Fruit fly (Drosophila melanogaster) whole organism, prepupa: ENCODE results near the gene Nmd3.
A peak's percentile ranks its signal among the peaks of the same experiment; 100 is the strongest.

Experiments used
- Blimp-1 ChIP-seq: fragments of 200-800 bp; sonication (Bioruptor generic); optimal IDR thresholded peaks from 3 replicates; lab custom pipeline; 2017; ENCODE audit warnings: missing biosample characterization, missing genetic modification characterization, mild to moderate bottlenecking, moderate library complexity, missing genetic modification reagents
- CG10631 ChIP-seq: fragments of 200-800 bp; sonication (Bioruptor generic); optimal IDR thresholded peaks from 2 replicates; lab custom pipeline; 2016; ENCODE audit warnings: missing biosample characterization, missing genetic modification characterization
- CG10669 ChIP-seq: fragments of 200-800 bp; sonication (Bioruptor generic); optimal IDR thresholded peaks from 3 replicates; lab custom pipeline; 2018; ENCODE audit warnings: missing biosample characterization, mild to moderate bottlenecking, missing genetic modification characterization, moderate library complexity
- CG11294 ChIP-seq: fragments of 200-800 bp; sonication (Bioruptor generic); IDR thresholded peaks from 2 replicates; pipeline ENCODE4 v1.3.6; 2022; ENCODE audit warnings: missing biosample characterization, missing genetic modification characterization
- CG11762 ChIP-seq: fragments of 200-800 bp; sonication (Bioruptor generic); optimal IDR thresholded peaks from 3 replicates; lab custom pipeline; 2016; ENCODE audit warnings: missing biosample characterization, missing genetic modification characterization; ENCODE audit not compliant: insufficient read depth
- CG15336 ChIP-seq: fragments of 200-800 bp; sonication (Bioruptor generic); IDR thresholded peaks from 2 replicates; pipeline ENCODE4 v1.3.6; 2022; ENCODE audit warnings: missing biosample characterization, missing genetic modification characterization
- CG1621 ChIP-seq: fragments of 200-800 bp; sonication (Bioruptor generic); optimal IDR thresholded peaks from 3 replicates; lab custom pipeline; 2018; ENCODE audit warnings: missing biosample characterization, mild to moderate bottlenecking, missing genetic modification characterization
- CG16779 ChIP-seq: fragments of 200-800 bp; sonication (Bioruptor generic); optimal IDR thresholded peaks from 3 replicates; lab custom pipeline; 2017; ENCODE audit warnings: missing biosample characterization, mild to moderate bottlenecking, missing genetic modification characterization
- CG3032 ChIP-seq: fragments of 200-800 bp; optimal IDR thresholded peaks from 2 replicates; lab custom pipeline; 2019; ENCODE audit warnings: missing biosample characterization, mild to moderate bottlenecking, missing genetic modification characterization, moderate library complexity
- CG32006 ChIP-seq: fragments of 200-800 bp; sonication (Bioruptor generic); optimal IDR thresholded peaks from 3 replicates; lab custom pipeline; 2017; ENCODE audit warnings: missing biosample characterization, mild to moderate bottlenecking, missing genetic modification characterization
- CG34406 ChIP-seq: fragments of 200-800 bp; sonication (Bioruptor generic); optimal IDR thresholded peaks from 3 replicates; lab custom pipeline; 2016; ENCODE audit warnings: missing biosample characterization, missing genetic modification characterization
- CG3919 ChIP-seq: fragments of 200-800 bp; sonication (Bioruptor generic); optimal IDR thresholded peaks from 3 replicates; lab custom pipeline; 2016; ENCODE audit warnings: missing biosample characterization, missing genetic modification characterization
- CG4318 ChIP-seq: fragments of 200-800 bp; sonication (Bioruptor generic); optimal IDR thresholded peaks from 3 replicates; lab custom pipeline; 2017; ENCODE audit warnings: missing biosample characterization, mild to moderate bottlenecking, missing genetic modification characterization
- CG6163 ChIP-seq: fragments of 200-800 bp; sonication (Bioruptor generic); IDR thresholded peaks from 3 replicates; pipeline ENCODE4 v1.3.6; 2022; ENCODE audit warnings: missing biosample characterization, missing genetic modification characterization
- CG6276 ChIP-seq: fragments of 200-800 bp; sonication (Bioruptor generic); optimal IDR thresholded peaks from 2 replicates; lab custom pipeline; 2017; ENCODE audit warnings: missing biosample characterization, mild to moderate bottlenecking, missing genetic modification characterization
- CG6792 ChIP-seq: fragments of 200-800 bp; sonication (Bioruptor generic); optimal IDR thresholded peaks from 3 replicates; lab custom pipeline; 2016; ENCODE audit warnings: missing biosample characterization, missing genetic modification characterization
- CG6808 ChIP-seq: fragments of 200-800 bp; sonication (Bioruptor generic); optimal IDR thresholded peaks from 3 replicates; lab custom pipeline; 2017; ENCODE audit warnings: missing biosample characterization, missing genetic modification characterization, mild to moderate bottlenecking, moderate library complexity, missing genetic modification reagents
- CG7368 ChIP-seq: fragments of 200-800 bp; sonication (Bioruptor generic); optimal IDR thresholded peaks from 3 replicates; lab custom pipeline; 2016; ENCODE audit warnings: missing biosample characterization, missing genetic modification characterization
- CG8119 ChIP-seq: fragments of 200-800 bp; sonication (Bioruptor generic); IDR thresholded peaks from 3 replicates; pipeline ENCODE4 v1.3.6; 2022; ENCODE audit warnings: missing biosample characterization, missing genetic modification characterization
- CG8319 ChIP-seq: fragments of 200-800 bp; sonication (Bioruptor generic); optimal IDR thresholded peaks from 3 replicates; lab custom pipeline; 2016; ENCODE audit warnings: missing biosample characterization, missing genetic modification characterization
- CG8632 ChIP-seq: fragments of 200-800 bp; sonication (Bioruptor generic); optimal IDR thresholded peaks from 3 replicates; lab custom pipeline; 2016; ENCODE audit warnings: missing biosample characterization, missing genetic modification characterization
- Eip75B ChIP-seq: fragments of 200-800 bp; sonication (Bioruptor generic); optimal IDR thresholded peaks from 3 replicates; lab custom pipeline; 2016; ENCODE audit warnings: missing biosample characterization, missing genetic modification characterization
- Eip78C ChIP-seq: fragments of 200-800 bp; sonication (Bioruptor generic); peaks from one replicate; lab custom pipeline; 2016; ENCODE audit warnings: missing biosample characterization, missing genetic modification characterization
- Eip93F ChIP-seq: fragments of 200-800 bp; sonication (Bioruptor generic); optimal IDR thresholded peaks from 2 replicates; lab custom pipeline; 2016; ENCODE audit warnings: missing biosample characterization, mild to moderate bottlenecking, missing genetic modification characterization
- Ets21C ChIP-seq: fragments of 200-800 bp; sonication (Bioruptor generic); optimal IDR thresholded peaks from 3 replicates; lab custom pipeline; 2016; ENCODE audit warnings: missing biosample characterization, missing genetic modification characterization
- Ets96B ChIP-seq: fragments of 200-800 bp; optimal IDR thresholded peaks from 2 replicates; lab custom pipeline; 2019; ENCODE audit warnings: missing biosample characterization, mild to moderate bottlenecking, missing genetic modification characterization, moderate library complexity
- Hr39 ChIP-seq: fragments of 200-800 bp; sonication (Bioruptor generic); optimal IDR thresholded peaks from 2 replicates; lab custom pipeline; 2016; ENCODE audit warnings: missing biosample characterization, missing genetic modification characterization
- Hr4 ChIP-seq: fragments of 200-800 bp; sonication (Bioruptor generic); optimal IDR thresholded peaks from 3 replicates; lab custom pipeline; 2016; ENCODE audit warnings: missing biosample characterization, missing genetic modification characterization
- Lpt ChIP-seq: fragments of 200-800 bp; sonication (Bioruptor generic); optimal IDR thresholded peaks from 3 replicates; lab custom pipeline; 2016; ENCODE audit warnings: missing biosample characterization, missing genetic modification characterization
- Met ChIP-seq: fragments of 200-800 bp; sonication (Bioruptor generic); optimal IDR thresholded peaks from 3 replicates; lab custom pipeline; 2016; ENCODE audit warnings: missing biosample characterization, missing genetic modification characterization
- OdsH ChIP-seq: fragments of 200-800 bp; sonication (Bioruptor generic); optimal IDR thresholded peaks from 3 replicates; lab custom pipeline; 2016; ENCODE audit warnings: missing biosample characterization, missing genetic modification characterization
- Sox14 ChIP-seq: fragments of 200-800 bp; sonication (Bioruptor generic); optimal IDR thresholded peaks from 3 replicates; lab custom pipeline; 2016; ENCODE audit warnings: missing biosample characterization, missing genetic modification characterization
- Sox15 ChIP-seq: fragments of 200-800 bp; sonication (Bioruptor generic); optimal IDR thresholded peaks from 3 replicates; lab custom pipeline; 2016; ENCODE audit warnings: missing biosample characterization, missing genetic modification characterization
- achi ChIP-seq: fragments of 200-800 bp; sonication (Bioruptor generic); optimal IDR thresholded peaks from 3 replicates; lab custom pipeline; 2016; ENCODE audit warnings: missing biosample characterization, missing genetic modification characterization
- acj6 ChIP-seq: fragments of 200-800 bp; sonication (Bioruptor generic); optimal IDR thresholded peaks from 3 replicates; lab custom pipeline; 2016; ENCODE audit warnings: missing biosample characterization, missing genetic modification characterization
- dac ChIP-seq: fragments of 200-800 bp; sonication (Bioruptor generic); optimal IDR thresholded peaks from 2 replicates; lab custom pipeline; 2017; ENCODE audit warnings: missing biosample characterization, mild to moderate bottlenecking, missing genetic modification characterization
- dsx ChIP-seq: fragments of 200-800 bp; optimal IDR thresholded peaks from 3 replicates; lab custom pipeline; 2019; ENCODE audit warnings: missing biosample characterization, mild to moderate bottlenecking, missing genetic modification characterization, moderate library complexity; ENCODE audit not compliant: poor library complexity, severe bottlenecking
- eg ChIP-seq: fragments of 200-800 bp; sonication (Bioruptor generic); IDR thresholded peaks from 3 replicates; pipeline ENCODE4 v1.3.6; 2022; ENCODE audit warnings: missing biosample characterization, missing genetic modification characterization
- fd85E ChIP-seq: fragments of 200-800 bp; sonication (Bioruptor generic); optimal IDR thresholded peaks from 3 replicates; lab custom pipeline; 2016; ENCODE audit warnings: missing biosample characterization, missing genetic modification characterization
- fkh ChIP-seq: fragments of 200-800 bp; sonication (Bioruptor generic); optimal IDR thresholded peaks from 3 replicates; lab custom pipeline; 2017; ENCODE audit warnings: missing biosample characterization, mild to moderate bottlenecking, missing genetic modification characterization, moderate library complexity
- lz ChIP-seq: fragments of 200-800 bp; sonication (Bioruptor generic); optimal IDR thresholded peaks from 3 replicates; lab custom pipeline; 2016; ENCODE audit warnings: missing biosample characterization, missing genetic modification characterization
- pdm3 ChIP-seq: fragments of 200-800 bp; sonication (Bioruptor generic); optimal IDR thresholded peaks from 3 replicates; lab custom pipeline; 2016; ENCODE audit warnings: missing biosample characterization, missing genetic modification characterization
- salr ChIP-seq, 2 experiments: fragments of 200-800 bp; sonication (Bioruptor generic); optimal IDR thresholded peaks; 3 replicates each; lab custom pipeline; 2016 to 2018; ENCODE audit warnings: missing biosample characterization in 2 of 2, missing genetic modification characterization in 2 of 2, mild to moderate bottlenecking in 1 of 2
- spab ChIP-seq: fragments of 200-800 bp; sonication (Bioruptor generic); optimal IDR thresholded peaks from 2 replicates; lab custom pipeline; 2017; ENCODE audit warnings: missing biosample characterization, mild to moderate bottlenecking, missing genetic modification characterization, missing genetic modification reagents
- svp ChIP-seq: fragments of 200-800 bp; sonication (Bioruptor generic); peaks from one replicate; lab custom pipeline; 2016; ENCODE audit warnings: missing biosample characterization, missing genetic modification characterization
- topi ChIP-seq: fragments of 200-800 bp; sonication (Bioruptor generic); optimal IDR thresholded peaks from 3 replicates; lab custom pipeline; 2016; ENCODE audit warnings: missing biosample characterization, missing genetic modification characterization
- vri ChIP-seq: fragments of 200-800 bp; sonication (Bioruptor generic); optimal IDR thresholded peaks from 3 replicates; lab custom pipeline; 2016; ENCODE audit warnings: missing biosample characterization, mild to moderate bottlenecking, missing genetic modification characterization

Gene Nmd3

DNA sequence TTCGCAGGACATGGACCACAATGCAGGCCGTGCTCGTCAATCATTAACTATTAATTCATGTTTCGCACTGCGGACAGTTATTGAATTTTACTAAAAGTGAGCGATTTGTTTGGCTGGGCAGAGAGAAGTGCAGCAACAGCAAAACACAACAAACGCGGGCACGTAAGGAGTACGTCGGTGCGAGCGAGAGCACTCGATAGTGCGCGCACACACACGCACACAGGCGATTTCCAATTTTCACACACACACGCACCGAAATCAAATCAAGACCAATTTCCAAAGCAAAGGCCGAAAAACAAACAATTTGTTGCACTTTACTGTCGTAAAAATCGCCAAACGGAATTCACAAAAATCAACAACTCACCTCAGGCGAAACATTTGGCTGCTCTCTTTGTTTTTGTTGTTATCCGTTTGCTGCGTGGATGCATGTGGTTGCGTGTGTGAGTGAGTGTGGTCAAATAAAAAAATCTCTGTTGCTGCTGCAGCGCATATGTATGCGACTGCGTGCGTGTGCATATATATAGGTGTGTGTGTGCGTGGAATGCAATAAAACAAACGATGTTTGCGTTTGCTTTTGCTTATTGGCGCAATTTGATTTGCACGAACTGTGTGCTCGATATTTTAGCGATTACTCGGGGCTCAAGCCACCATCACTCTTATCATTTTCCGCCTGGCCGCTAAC, 26.4 kb downstream of the Nmd3 start (continued):
- TF ChIP-seq CG8319 (GFP tag; lab: Kevin White, UChicago), result no peak
- no peak for TF ChIP-seq CG11762 (GFP tag; lab: Kevin White, UChicago)
- no peak for TF ChIP-seq fd85E (GFP tag; lab: Kevin White, UChicago)
- TF ChIP-seq eg (GFP tag; lab: Robert Waterston, UW), result no peak
- 0 out of 3 replicates have a peak, but pooled peaks have one; percentile 32 for TF ChIP-seq CG8119 (GFP tag; lab: Robert Waterston, UW)
- no peak for TF ChIP-seq Sox15 (GFP tag; lab: Kevin White, UChicago)
- no peak for TF ChIP-seq CG8632 (GFP tag; lab: Kevin White, UChicago)
- TF ChIP-seq Hr4 (GFP tag; lab: Kevin White, UChicago), result no peak
- no peak for TF ChIP-seq CG6163 (GFP tag; lab: Robert Waterston, UW)
- TF ChIP-seq OdsH, result no peak
- TF ChIP-seq Ets21C (GFP tag; lab: Kevin White, UChicago), result no peak
- peak; percentile 18 for TF ChIP-seq dac (GFP tag; lab: Kevin White, UChicago)
- TF ChIP-seq acj6 (GFP tag; lab: Kevin White, UChicago), result no peak
- no peak for TF ChIP-seq dsx (GFP tag; lab: Kevin White, UChicago)
- no peak for TF ChIP-seq Ets96B (tag; lab: Kevin White, UChicago)
- TF ChIP-seq Sox14 (GFP tag; lab: Kevin White, UChicago), result peak; percentile 17
- TF ChIP-seq lz (GFP tag; lab: Kevin White, UChicago), result no peak
- TF ChIP-seq CG1621 (tag; lab: Kevin White, UChicago), result no peak
- TF ChIP-seq salr (GFP tag; optimal IDR thresholded peaks at IDR 0.05; lab: Kevin White, UChicago), result no peak
- TF ChIP-seq Met, result no peak
- no peak for TF ChIP-seq CG6276 (GFP tag; lab: Kevin White, UChicago)
- TF ChIP-seq vri (GFP tag; lab: Kevin White, UChicago), result no peak
- no peak for TF ChIP-seq spab (GFP tag; lab: Kevin White, UChicago)
- no peak for TF ChIP-seq CG6792
- TF ChIP-seq fkh (GFP tag; lab: Kevin White, UChicago), result peak; percentile 42

DNA sequence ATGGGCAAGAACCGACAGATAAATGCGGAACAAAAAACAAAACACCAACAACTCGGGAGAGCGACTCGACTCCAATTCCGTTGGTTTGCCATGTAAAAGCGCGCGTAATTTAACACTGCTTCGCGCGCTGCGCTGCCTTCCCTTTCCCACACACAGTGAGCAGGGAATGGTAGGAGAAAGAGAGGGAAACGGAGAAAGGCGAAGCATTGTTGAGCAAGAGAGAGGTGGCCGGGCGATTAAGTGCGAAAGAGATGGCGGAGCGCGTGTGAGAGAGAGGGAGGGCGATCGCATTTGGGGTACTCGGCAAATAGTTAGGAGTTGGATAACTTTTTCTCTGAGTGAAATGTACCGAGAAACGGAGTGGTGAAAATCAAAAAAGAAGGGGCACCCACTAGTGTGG, 28.6 kb downstream of the Nmd3 start:
- TF ChIP-seq Eip93F (GFP tag; lab: Kevin White, UChicago) (no peak), dsx (GFP tag; lab: Kevin White, UChicago) (no peak), Eip78C (GFP tag; lab: Kevin White, UChicago) (peak; percentile 68), CG8319 (GFP tag; lab: Kevin White, UChicago) (no peak), Eip75B (peak; percentile 31), CG3032 (tag; lab: Kevin White, UChicago) (no peak), CG32006 (GFP tag; lab: Kevin White, UChicago) (peak; percentile 30), CG10631 (GFP tag; lab: Kevin White, UChicago) (no peak), CG11294 (GFP tag; lab: Robert Waterston, UW) (no peak), CG16779 (no peak), topi (GFP tag; lab: Kevin White, UChicago) (no peak), spab (GFP tag; lab: Kevin White, UChicago) (no peak), CG4318 (GFP tag; lab: Kevin White, UChicago) (no peak), Sox15 (GFP tag; lab: Kevin White, UChicago) (no peak), acj6 (GFP tag; lab: Kevin White, UChicago) (no peak), CG34406 (no peak), eg (GFP tag; lab: Robert Waterston, UW) (peak; percentile 28; the same call in 1 of the 3 replicates), Ets21C (GFP tag; lab: Kevin White, UChicago) (no peak), CG6792 (no peak), CG15336 (GFP tag; lab: Robert Waterston, UW) (peak; percentile 22; the same call in 1 of the 2 replicates), lz (GFP tag; lab: Kevin White, UChicago) (no peak), svp (GFP tag; lab: Kevin White, UChicago) (peak; percentile 43), fd85E (GFP tag; lab: Kevin White, UChicago) (no peak), Blimp-1 (GFP tag; lab: Kevin White, UChicago) (no peak), CG3919 (GFP tag; lab: Kevin White, UChicago) (peak; percentile 39), CG8632 (GFP tag; lab: Kevin White, UChicago) (no peak), pdm3 (no peak), vri (GFP tag; lab: Kevin White, UChicago) (peak; percentile 21), Hr4 (GFP tag; lab: Kevin White, UChicago) (no peak), CG6808 (GFP tag; lab: Kevin White, UChicago) (no peak), dac (GFP tag; lab: Kevin White, UChicago) (no peak), CG10669 (GFP tag; lab: Kevin White, UChicago) (no peak), achi (no peak), CG7368 (no peak), Lpt (peak; percentile 41), Hr39 (GFP tag; lab: Kevin White, UChicago) (peak; percentile 5)
